Fruit fly (Drosophila melanogaster) whole organism: Measurements from ENCODE around the gene CG4956.

Experiments used
- CG8478 ChIP-seq: fragments of >200 bp; optimal IDR thresholded peaks from 2 replicates; lab custom pipeline; 2018; ENCODE audit warnings: inconsistent platforms
- Dll ChIP-seq: fragments of >200 bp; optimal IDR thresholded peaks from 2 replicates; lab custom pipeline; 2017
- EcR ChIP-seq, 2 experiments: fragments of >200 bp; optimal IDR thresholded peaks; 2 replicates each; lab custom pipeline; 2017; ENCODE audit warnings: missing biosample characterization in 2 of 2, missing genetic modification characterization in 2 of 2, missing genetic modification reagents in 2 of 2
- pan ChIP-seq: fragments of >200 bp; optimal IDR thresholded peaks from 2 replicates; lab custom pipeline; 2017
- psq ChIP-seq: fragments of >200 bp; optimal IDR thresholded peaks from 2 replicates; lab custom pipeline; 2017
- usp ChIP-seq: fragments of >200 bp; optimal IDR thresholded peaks from 2 replicates; lab custom pipeline; 2017; ENCODE audit warnings: missing biosample characterization, missing genetic modification characterization, mixed read lengths

CG4956 gene

DNA sequence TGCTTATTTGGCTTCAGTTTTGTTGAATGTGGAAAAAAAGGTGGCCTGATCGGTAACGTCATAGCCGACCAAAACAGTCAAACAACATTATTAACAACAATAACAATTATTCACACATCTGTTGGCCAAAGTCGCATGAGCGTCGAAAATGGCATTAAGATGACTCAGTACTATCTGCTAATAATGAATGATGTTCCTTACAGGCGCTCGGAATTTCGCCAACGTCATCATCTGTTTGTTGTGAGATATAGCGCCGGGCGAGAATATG is 42.4 kb downstream of the CG4956 start:
- TF ChIP-seq Dll (lab: Kevin White, UChicago) (no peak), psq (lab: Kevin White, UChicago) (no peak), CG8478 (lab: Kevin White, UChicago) (no peak), EcR (GFP tag; optimal IDR thresholded peaks at IDR 0.05; lab: Kevin White, UChicago) (no peak), pan (lab: Kevin White, UChicago) (no peak), usp (GFP tag; lab: Kevin White, UChicago) (no peak)

DNA sequence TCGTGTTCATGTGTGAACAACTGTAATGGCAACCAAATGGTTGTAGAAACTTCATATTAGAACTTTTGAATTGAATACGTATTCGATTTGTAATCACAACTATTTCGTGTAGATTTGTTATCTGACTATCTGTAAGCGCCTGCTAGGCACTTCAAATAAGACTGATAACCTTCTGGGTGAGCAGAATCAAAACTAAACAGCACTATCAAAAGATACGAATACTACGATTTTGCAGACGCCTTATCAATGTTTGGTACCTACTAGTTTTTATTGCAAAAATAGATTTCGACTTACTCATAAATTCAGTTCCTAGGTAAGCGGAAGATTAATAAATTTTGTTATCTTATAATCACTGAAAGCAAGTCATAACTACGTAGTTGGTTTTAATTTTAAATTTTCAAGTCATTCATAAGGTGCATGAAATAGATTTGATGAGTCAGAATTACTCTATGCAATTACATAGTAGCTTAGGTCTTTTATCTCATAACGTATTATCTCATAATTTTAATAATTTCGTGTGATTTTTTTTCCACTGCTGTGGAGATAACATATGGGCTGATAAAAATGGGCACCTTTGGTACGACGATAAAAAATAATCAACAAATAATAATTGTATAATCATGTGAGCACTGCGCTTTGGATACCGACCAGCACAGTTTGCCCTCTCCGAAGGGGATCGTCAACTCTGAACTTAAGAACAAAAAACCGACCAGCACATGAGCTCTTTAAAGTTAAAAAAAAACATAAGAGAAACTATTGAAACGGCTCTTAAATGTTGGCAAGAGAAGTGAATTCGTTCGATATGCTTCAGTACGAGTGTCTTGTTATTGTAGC is 42.9 kb downstream of the CG4956 start:
- no peak for TF ChIP-seq usp (GFP tag; lab: Kevin White, UChicago)
